Worm (Caenorhabditis elegans) whole organism, L4 larva: ENCODE data around the gene F46H5.2.
A peak's percentile ranks its signal among the peaks of the same experiment; 100 is the strongest.

Experiments
- R02D3.7 ChIP-seq: fragments of 150-350 bp; sonication (generic microtip); optimal IDR thresholded peaks from 3 replicates; lab custom pipeline; 2014; ENCODE audit warnings: missing biosample characterization, missing genetic modification characterization
- T20F7.1 ChIP-seq: fragments of 200-800 bp; sonication (Bioruptor generic); optimal IDR thresholded peaks from 2 replicates; lab custom pipeline; 2018; ENCODE audit warnings: mild to moderate bottlenecking, missing genetic modification characterization, missing compliant biosample characterization
- T26A8.4 ChIP-seq: fragments of 200-800 bp; sonication (Bioruptor generic); IDR thresholded peaks from 2 replicates; pipeline ENCODE4 v1.3.6; 2022; ENCODE audit warnings: missing genetic modification characterization, missing compliant biosample characterization
- Y48G9A.11 ChIP-seq: fragments of 200-800 bp; sonication (Bioruptor generic); IDR thresholded peaks from 2 replicates; pipeline ENCODE4 v1.3.6; 2022; ENCODE audit warnings: missing genetic modification reagents, missing genetic modification characterization, missing compliant biosample characterization
- Y5F2A.4 ChIP-seq: fragments of 200-800 bp; sonication (Bioruptor generic); optimal IDR thresholded peaks from 2 replicates; lab custom pipeline; 2018; ENCODE audit warnings: mild to moderate bottlenecking, missing genetic modification characterization, missing compliant biosample characterization
- ZK337.2 ChIP-seq: fragments of 200-800 bp; sonication (Bioruptor generic); IDR thresholded peaks from 2 replicates; pipeline ENCODE4 v1.3.6; 2022; ENCODE audit warnings: missing genetic modification reagents, missing genetic modification characterization, missing compliant biosample characterization
- ama-1 ChIP-seq: fragments of 150-350 bp; optimal IDR thresholded peaks from 2 replicates; lab custom pipeline; 2014; ENCODE audit warnings: inconsistent platforms, mixed read lengths
- ceh-20 ChIP-seq: fragments of 200-800 bp; sonication (Bioruptor generic); IDR thresholded peaks from 2 replicates; pipeline ENCODE4 v1.3.6; 2022; ENCODE audit warnings: missing genetic modification reagents, missing genetic modification characterization, missing compliant biosample characterization
- ceh-28 ChIP-seq: fragments of 150-350 bp; optimal IDR thresholded peaks from 2 replicates; lab custom pipeline; 2014; ENCODE audit warnings: missing biosample characterization, missing genetic modification reagents, missing genetic modification characterization
- ceh-44 ChIP-seq: fragments of 200-800 bp; sonication (Bioruptor generic); IDR thresholded peaks from 2 replicates; pipeline ENCODE4 v1.3.6; 2022; ENCODE audit warnings: missing genetic modification reagents, missing genetic modification characterization, missing compliant biosample characterization
- ceh-62 ChIP-seq: sonication (generic microtip); optimal IDR thresholded peaks from 2 replicates; lab custom pipeline; 2017; ENCODE audit warnings: missing biosample characterization, missing genetic modification characterization
- ceh-82 ChIP-seq: sonication (generic microtip); optimal IDR thresholded peaks from 2 replicates; lab custom pipeline; 2017; ENCODE audit warnings: missing biosample characterization, missing genetic modification characterization
- cey-2 ChIP-seq: sonication (generic microtip); optimal IDR thresholded peaks from 3 replicates; lab custom pipeline; 2017; ENCODE audit warnings: missing genetic modification characterization, mild to moderate bottlenecking, missing compliant biosample characterization, antibody characterized with exemption, borderline replicate concordance; ENCODE audit not compliant: insufficient read depth
- daf-12 ChIP-seq: fragments of 150-350 bp; optimal IDR thresholded peaks from 2 replicates; lab custom pipeline; 2014; ENCODE audit warnings: missing biosample characterization, missing genetic modification reagents, missing genetic modification characterization
- daf-16 ChIP-seq, 3 experiments: sonication (generic microtip); optimal IDR thresholded peaks; 2 replicates each; lab custom pipeline; 2016 to 2017; ENCODE audit warnings: missing genetic modification characterization in 3 of 3, missing genetic modification reagents in 3 of 3, mild to moderate bottlenecking in 2 of 3, missing compliant biosample characterization in 2 of 3, missing biosample characterization in 1 of 3, moderate library complexity in 1 of 3
- daf-8 ChIP-seq: fragments of 200-800 bp; sonication (Bioruptor generic); IDR thresholded peaks from 2 replicates; pipeline ENCODE4 v1.3.6; 2022; ENCODE audit warnings: missing genetic modification characterization, missing compliant biosample characterization
- dpl-1 ChIP-seq: fragments of 150-350 bp; optimal IDR thresholded peaks from 2 replicates; lab custom pipeline; 2014; ENCODE audit warnings: missing biosample characterization, missing genetic modification reagents, missing genetic modification characterization
- duxl-1 ChIP-seq: sonication (generic microtip); optimal IDR thresholded peaks from 2 replicates; lab custom pipeline; 2016; ENCODE audit warnings: mild to moderate bottlenecking, missing genetic modification characterization, moderate library complexity, missing compliant biosample characterization; ENCODE audit not compliant: poor library complexity
- dve-1 ChIP-seq: sonication (generic microtip); optimal IDR thresholded peaks from 2 replicates; lab custom pipeline; 2017; ENCODE audit warnings: antibody characterized with exemption, mild to moderate bottlenecking, missing genetic modification characterization, missing compliant biosample characterization; ENCODE audit not compliant: insufficient read depth
- fkh-10 ChIP-seq: fragments of 150-350 bp; optimal IDR thresholded peaks from 2 replicates; lab custom pipeline; 2014; ENCODE audit warnings: missing biosample characterization, missing genetic modification reagents, missing genetic modification characterization
- fos-1 ChIP-seq: fragments of 150-350 bp; optimal IDR thresholded peaks from 2 replicates; lab custom pipeline; 2014; ENCODE audit warnings: missing biosample characterization, missing genetic modification characterization
- hlh-11 ChIP-seq: fragments of 200-800 bp; sonication (Bioruptor generic); optimal IDR thresholded peaks from 2 replicates; lab custom pipeline; 2018; ENCODE audit warnings: mild to moderate bottlenecking, missing genetic modification characterization, missing compliant biosample characterization
- hlh-30 ChIP-seq: sonication (generic microtip); optimal IDR thresholded peaks from 2 replicates; lab custom pipeline; 2017; ENCODE audit warnings: antibody characterized with exemption, mild to moderate bottlenecking, missing genetic modification characterization, missing compliant biosample characterization; ENCODE audit not compliant: insufficient read depth
- hmg-1.1 ChIP-seq: fragments of 200-800 bp; sonication (Bioruptor generic); IDR thresholded peaks from 2 replicates; pipeline ENCODE4 v1.3.6; 2022; ENCODE audit warnings: missing genetic modification reagents, missing genetic modification characterization, missing compliant biosample characterization
- lim-7 ChIP-seq: fragments of 200-800 bp; sonication (Bioruptor generic); IDR thresholded peaks from 2 replicates; pipeline ENCODE4 v1.3.6; 2022; ENCODE audit warnings: missing genetic modification characterization, missing compliant biosample characterization
- lin-29 ChIP-seq: fragments of 200-800 bp; sonication (Bioruptor generic); IDR thresholded peaks from 2 replicates; pipeline ENCODE4 v1.3.6; 2022; ENCODE audit warnings: missing genetic modification reagents, missing genetic modification characterization, missing compliant biosample characterization
- lsy-2 ChIP-seq, 2 experiments: fragments of 150-350 bp in 1 of 2; sonication (generic microtip) in 1 of 2; optimal IDR thresholded peaks; 2 replicates each; lab custom pipeline; 2014 to 2017; ENCODE audit warnings: missing biosample characterization in 2 of 2, missing genetic modification characterization in 2 of 2
- mdl-1 ChIP-seq, 2 experiments: fragments of 150-350 bp in 1 of 2; sonication (generic microtip) in 1 of 2; optimal IDR thresholded peaks; 2 replicates each; lab custom pipeline; 2014 to 2017; ENCODE audit warnings: missing biosample characterization in 2 of 2, missing genetic modification characterization in 2 of 2
- mes-2 ChIP-seq: sonication (generic microtip); optimal IDR thresholded peaks from 2 replicates; lab custom pipeline; 2016; ENCODE audit warnings: missing genotype, mild to moderate bottlenecking, missing genetic modification characterization, missing compliant biosample characterization; ENCODE audit not compliant: poor library complexity, severe bottlenecking
- nhr-25 ChIP-seq: sonication (generic microtip); optimal IDR thresholded peaks from 2 replicates; lab custom pipeline; 2017; ENCODE audit warnings: missing genetic modification characterization, mild to moderate bottlenecking, missing compliant biosample characterization, antibody characterized with exemption, moderate library complexity, borderline replicate concordance; ENCODE audit not compliant: insufficient read depth
- nhr-28 ChIP-seq: fragments of 150-350 bp; optimal IDR thresholded peaks from 2 replicates; lab custom pipeline; 2014; ENCODE audit warnings: missing biosample characterization, missing genetic modification characterization
- nhr-48 ChIP-seq: sonication (generic microtip); optimal IDR thresholded peaks from 2 replicates; lab custom pipeline; 2016; ENCODE audit warnings: mild to moderate bottlenecking, missing genetic modification characterization, missing compliant biosample characterization
- pqm-1 ChIP-seq: sonication (generic microtip); optimal IDR thresholded peaks from 2 replicates; lab custom pipeline; 2017; ENCODE audit warnings: missing biosample characterization, missing genetic modification characterization
- rbr-2 ChIP-seq: sonication (generic microtip); optimal IDR thresholded peaks from 2 replicates; lab custom pipeline; 2016; ENCODE audit warnings: missing genotype, missing genetic modification characterization, missing compliant biosample characterization
- saeg-2 ChIP-seq: fragments of 200-800 bp; sonication (Bioruptor generic); IDR thresholded peaks from 2 replicates; pipeline ENCODE4 v1.3.6; 2022; ENCODE audit warnings: missing genetic modification reagents, missing genetic modification characterization, missing compliant biosample characterization
- set-16 ChIP-seq: fragments of 200-800 bp; sonication (Bioruptor generic); IDR thresholded peaks from 2 replicates; pipeline ENCODE4 v1.3.6; 2022; ENCODE audit warnings: missing genetic modification reagents, missing genetic modification characterization, missing compliant biosample characterization
- skn-1 ChIP-seq: fragments of 150-350 bp; optimal IDR thresholded peaks from 2 replicates; lab custom pipeline; 2014; ENCODE audit warnings: missing biosample characterization, missing genetic modification characterization
- spr-1 ChIP-seq: sonication (generic microtip); optimal IDR thresholded peaks from 2 replicates; lab custom pipeline; 2016; ENCODE audit warnings: mild to moderate bottlenecking, missing genetic modification characterization, missing compliant biosample characterization
- tra-1 ChIP-seq: fragments of 200-800 bp; sonication (Bioruptor generic); IDR thresholded peaks from 2 replicates; pipeline ENCODE4 v1.3.6; 2022; ENCODE audit warnings: missing genetic modification reagents, missing genetic modification characterization, missing compliant biosample characterization
- unc-62 ChIP-seq, 3 experiments: fragments of 150-350 bp in 1 of 3; sonication (generic microtip); optimal IDR thresholded peaks in 2 of 3; peaks in 1 of 3; 1 replicate in 1 of 3; 2 replicates in 2 of 3; lab custom pipeline; 2014 to 2017; ENCODE audit warnings: missing biosample characterization in 3 of 3, missing genetic modification characterization in 3 of 3, missing genetic modification reagents in 3 of 3, missing genotype in 1 of 3
- vab-7 ChIP-seq: fragments of 200-800 bp; sonication (Bioruptor generic); IDR thresholded peaks from 2 replicates; pipeline ENCODE4 v1.3.6; 2022; ENCODE audit warnings: missing genetic modification reagents, missing genetic modification characterization, missing compliant biosample characterization
- zfp-2 ChIP-seq: sonication (generic microtip); optimal IDR thresholded peaks from 2 replicates; lab custom pipeline; 2016; ENCODE audit warnings: mild to moderate bottlenecking, missing genetic modification characterization, missing compliant biosample characterization
- zfp-3 ChIP-seq: fragments of 200-800 bp; sonication (Bioruptor generic); conservative IDR thresholded peaks from 2 replicates; pipeline ENCODE4 v1.3.6; 2022; ENCODE audit warnings: missing genetic modification reagents, missing genetic modification characterization, missing compliant biosample characterization

Gene F46H5.2

DNA sequence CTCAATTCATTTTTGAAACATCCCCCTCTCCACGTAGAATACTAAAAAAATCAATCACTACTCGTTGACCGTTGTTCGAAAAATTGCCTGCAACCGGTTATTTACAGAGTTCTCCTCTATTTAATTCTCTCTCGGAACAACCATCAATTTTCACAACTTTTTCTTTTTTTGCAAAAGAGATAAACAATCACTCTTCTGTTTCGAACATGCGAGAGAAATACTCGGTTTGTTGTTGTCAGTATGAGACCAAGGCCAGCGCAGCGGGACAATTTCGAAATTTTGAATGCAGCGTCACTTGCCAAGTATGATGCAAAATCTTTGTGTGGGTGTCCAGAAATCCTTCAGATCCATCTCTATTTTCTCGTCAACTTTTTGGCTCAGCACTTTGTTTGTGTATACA is 35.1 kb upstream of the F46H5.2 start (continued):
- TF ChIP-seq spr-1 (no peak), T20F7.1 (GFP tag; lab: Kevin White, UChicago) (no peak), tra-1 (no peak), lin-29 (GFP tag; lab: Robert Waterston, UW) (no peak), dve-1 (tag; lab: Kevin White, UChicago) (peak; percentile 58), cey-2 (tag; lab: Kevin White, UChicago) (no peak), ZK337.2 (GFP tag; lab: Robert Waterston, UW) (no peak), hlh-30 (tag; lab: Kevin White, UChicago) (peak; percentile 29), ceh-44 (GFP tag; lab: Robert Waterston, UW) (no peak), daf-16 (GFP tag; optimal IDR thresholded peaks at IDR 0.05; lab: Kevin White, UChicago) (peak in 1 of 2 experiments; percentile 78), daf-16 (tag; optimal IDR thresholded peaks at IDR 0.05; lab: Kevin White, UChicago) (peak; percentile 31), R02D3.7 (tag; lab: Kevin White, UChicago) (no peak), ceh-28 (tag; lab: Kevin White, UChicago) (no peak), nhr-25 (tag; lab: Kevin White, UChicago) (peak; percentile 45), fos-1 (tag; lab: Kevin White, UChicago) (no peak), duxl-1 (peak; percentile 20), dpl-1 (GFP tag; lab: Kevin White, UChicago) (no peak), fkh-10 (GFP tag; lab: Kevin White, UChicago) (no peak), unc-62 (GFP tag; optimal IDR thresholded peaks at IDR 0.05 in 1 of 2; lab: Kevin White, UChicago) (peak in 1 of 2 experiments; percentile 68), unc-62 (tag; optimal IDR thresholded peaks at IDR 0.05; lab: Kevin White, UChicago) (no peak), vab-7 (GFP tag; lab: Robert Waterston, UW) (no peak), skn-1 (peak; percentile 31), ama-1 (lab: Kevin White, UChicago) (peak; percentile 82), pqm-1 (tag; lab: Kevin White, UChicago) (no peak), rbr-2 (peak; percentile 19), Y48G9A.11 (no peak), zfp-3 (GFP tag; lab: Robert Waterston, UW) (0 out of 2 replicates have a peak, but pooled peaks have one; percentile 44), mes-2 (tag; lab: Kevin White, UChicago) (peak; percentile 13), nhr-28 (tag; lab: Kevin White, UChicago) (peak; percentile 17), ceh-82 (no peak)

- peak; percentile 71 for TF ChIP-seq set-16 (GFP tag; lab: Robert Waterston, UW)
- no peak for TF ChIP-seq Y5F2A.4 (GFP tag; lab: Kevin White, UChicago)
- no peak for TF ChIP-seq lsy-2 (tag; optimal IDR thresholded peaks at IDR 0.05; lab: Kevin White, UChicago)
- 0 out of 2 replicates have a peak, but pooled peaks have one; percentile 8 for TF ChIP-seq ceh-20
- TF ChIP-seq fkh-10 (GFP tag; lab: Kevin White, UChicago), result no peak
These were observed 34.6 kb upstream of the F46H5.2 start for ce11 chrX:7230877-7231276.

DNA sequence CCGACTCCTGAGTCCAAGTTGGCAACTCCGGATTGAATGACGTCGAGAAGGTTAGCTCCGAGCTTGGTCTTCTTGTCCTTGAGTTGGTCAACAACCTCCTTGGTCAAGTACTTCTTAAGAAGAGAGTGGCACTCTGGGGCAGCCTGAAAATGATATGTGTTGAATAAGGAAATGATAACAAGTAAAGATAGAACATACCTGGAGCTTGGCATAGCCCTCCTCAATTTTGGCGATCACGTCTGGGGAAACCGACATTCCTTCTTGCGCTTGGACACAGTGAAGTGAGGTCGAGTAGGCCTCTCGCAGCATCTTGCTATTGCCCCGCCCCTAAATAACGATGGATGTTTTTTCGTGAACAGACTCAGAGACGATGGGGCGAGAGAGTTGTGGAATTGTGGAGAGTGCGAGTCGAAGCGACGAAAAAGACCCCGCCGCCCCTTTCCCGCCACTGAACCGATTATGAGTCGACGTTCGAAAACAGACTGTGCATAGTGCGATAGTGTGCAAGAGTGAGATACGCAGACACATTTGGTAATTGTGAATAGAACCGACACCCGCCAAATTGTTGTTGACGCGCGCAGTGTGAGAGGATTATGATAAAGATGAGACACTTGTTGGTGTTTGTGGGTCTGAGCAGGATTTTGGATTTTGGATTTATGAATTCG is 33.2 kb upstream of the F46H5.2 start:
- TF ChIP-seq unc-62 (GFP tag; optimal IDR thresholded peaks at IDR 0.05 in 1 of 2; lab: Kevin White, UChicago) (no peak), unc-62 (tag; optimal IDR thresholded peaks at IDR 0.05; lab: Kevin White, UChicago) (no peak), rbr-2 (peak; percentile 22), spr-1 (no peak), daf-8 (GFP tag; lab: Robert Waterston, UW) (no peak), daf-12 (tag; lab: Kevin White, UChicago) (no peak), hlh-11 (tag; lab: Kevin White, UChicago) (peak; percentile 83), mdl-1 (tag; optimal IDR thresholded peaks at IDR 0.05; lab: Kevin White, UChicago) (peak in 1 of 2 experiments; percentile 37), fos-1 (tag; lab: Kevin White, UChicago) (no peak), ceh-20 (no peak), mes-2 (tag; lab: Kevin White, UChicago) (peak; percentile 7), ama-1 (lab: Kevin White, UChicago) (peak; percentile 96), zfp-2 (tag; lab: Kevin White, UChicago) (no peak), lim-7 (GFP tag; lab: Robert Waterston, UW) (no peak), saeg-2 (GFP tag; lab: Robert Waterston, UW) (no peak), hmg-1.1 (peak; percentile 50; the same call in 1 of the 2 replicates), dpl-1 (GFP tag; lab: Kevin White, UChicago) (peak; percentile 9), ceh-62 (tag; lab: Kevin White, UChicago) (no peak), lsy-2 (tag; optimal IDR thresholded peaks at IDR 0.05; lab: Kevin White, UChicago) (peak in 1 of 2 experiments; percentile 62), lin-29 (GFP tag; lab: Robert Waterston, UW) (no peak), T26A8.4 (GFP tag; lab: Robert Waterston, UW) (no peak), nhr-48 (tag; lab: Kevin White, UChicago) (no peak), nhr-28 (tag; lab: Kevin White, UChicago) (peak; percentile 23), tra-1 (no peak)
